Fruit fly (Drosophila melanogaster): ENCODE measurements around the gene CG10581.

dm6 chr3L:21053763-21054162 lies 19.8 kb upstream of the CG10581 start:
- TF ChIP-seq CTCF (optimal IDR thresholded peaks at IDR 0.05) (no peak), CG8478 (optimal IDR thresholded peaks at IDR 0.05) (no peak)

All from S2 (cell line).